Fruit fly (Drosophila melanogaster): ENCODE results near the gene loh.
A peak's percentile ranks its signal among the peaks of the same experiment; 100 is the strongest.

loh gene

dm6 chr2L:10413251-10414127, 28.8 kb upstream of the loh start, which contains the start of the genes CG5355 and Klp31E:
Gene CG5355, minus strand, starts transcription at chr2L:10413463.
Gene Klp31E, plus strand, starts transcription at chr2L:10414017.
- peak; percentile 41 for TF ChIP-seq ey (GFP tag; optimal IDR thresholded peaks at IDR 0.05)
- no peak for TF ChIP-seq lola (GFP tag; optimal IDR thresholded peaks at IDR 0.05)
- TF ChIP-seq CG32264 (GFP tag; optimal IDR thresholded peaks at IDR 0.05), result peak; percentile 28
- no peak for TF ChIP-seq GATAd (GFP tag; optimal IDR thresholded peaks at IDR 0.05)
- TF ChIP-seq psq (GFP tag; optimal IDR thresholded peaks at IDR 0.05), result peak; percentile 63
- peak; percentile 61 for TF ChIP-seq Sp1 (GFP tag; optimal IDR thresholded peaks at IDR 0.05)
- peak; percentile 53 for TF ChIP-seq woc (GFP tag; optimal IDR thresholded peaks at IDR 0.05)
- TF ChIP-seq tai (GFP tag; optimal IDR thresholded peaks at IDR 0.05), result peak; percentile 5
- TF ChIP-seq brk (GFP tag; optimal IDR thresholded peaks at IDR 0.05), result no peak
- TF ChIP-seq dsf (GFP tag; optimal IDR thresholded peaks at IDR 0.05; ENCODE audit: borderline replicate concordance), result no peak
- TF ChIP-seq Hnf4 (GFP tag; optimal IDR thresholded peaks at IDR 0.05), result peak; percentile 21
- TF ChIP-seq OdsH (GFP tag; optimal IDR thresholded peaks at IDR 0.05), result peak; percentile 5
- no peak for TF ChIP-seq CrebA (GFP tag; optimal IDR thresholded peaks at IDR 0.05; ENCODE audit: borderline replicate concordance)
- TF ChIP-seq Hr83 (GFP tag; optimal IDR thresholded peaks at IDR 0.05; ENCODE audit: poor library complexity, severe bottlenecking), result peak; percentile 49
- peak; percentile 75 for TF ChIP-seq HLH106 (tag; optimal IDR thresholded peaks at IDR 0.05)
- TF ChIP-seq Dfd (GFP tag; optimal IDR thresholded peaks at IDR 0.05), result no peak
- peak; percentile 44 for TF ChIP-seq CG9705 (GFP tag; optimal IDR thresholded peaks at IDR 0.05)
- TF ChIP-seq rgr (GFP tag; optimal IDR thresholded peaks at IDR 0.05), result no peak
- no peak for TF ChIP-seq Myc (optimal IDR thresholded peaks at IDR 0.05)

DNA sequence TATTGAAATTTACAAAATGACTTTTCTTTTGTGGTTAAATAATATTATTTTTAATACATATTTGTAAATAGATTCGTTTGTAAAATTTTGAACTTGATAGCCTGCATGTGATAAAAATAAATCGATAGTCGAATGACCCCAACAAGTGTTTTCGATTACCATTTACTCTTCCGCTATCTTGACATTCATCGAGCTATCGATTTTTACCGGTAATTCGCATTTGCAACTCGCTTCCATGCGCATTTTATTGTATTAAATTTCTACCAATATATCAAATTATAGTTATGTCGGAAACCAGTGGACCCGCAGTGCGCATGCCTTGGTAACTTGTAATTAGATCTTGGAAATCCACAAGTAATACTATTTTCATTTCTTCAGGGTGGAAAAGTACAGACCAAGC, 23.4 kb upstream of the loh start, which contains the start of gene RfC3:
RfC3 (plus strand) TSS at position 210 of the 400 bp plus-strand sequence.
- TF ChIP-seq CrebA (GFP tag; optimal IDR thresholded peaks at IDR 0.05; ENCODE audit: borderline replicate concordance), result no peak
- TF ChIP-seq foxo (GFP tag; optimal IDR thresholded peaks at IDR 0.05), result no peak
- TF ChIP-seq usp (GFP tag; optimal IDR thresholded peaks at IDR 0.05), result no peak
- no peak for TF ChIP-seq Hr78 (GFP tag; optimal IDR thresholded peaks at IDR 0.05)
- TF ChIP-seq Abd-B (GFP tag; optimal IDR thresholded peaks at IDR 0.05), result no peak
- TF ChIP-seq CG32264 (GFP tag; optimal IDR thresholded peaks at IDR 0.05), result no peak
- no peak for TF ChIP-seq N (GFP tag; optimal IDR thresholded peaks at IDR 0.05)
- TF ChIP-seq h (GFP tag; optimal IDR thresholded peaks at IDR 0.05), result no peak
- no peak for TF ChIP-seq ey (GFP tag; optimal IDR thresholded peaks at IDR 0.05)
- no peak for TF ChIP-seq sv (GFP tag; optimal IDR thresholded peaks at IDR 0.05)
- no peak for TF ChIP-seq Hr83 (GFP tag; optimal IDR thresholded peaks at IDR 0.05; ENCODE audit: poor library complexity, severe bottlenecking)
- TF ChIP-seq Mio (GFP tag; optimal IDR thresholded peaks at IDR 0.05), result no peak
- no peak for TF ChIP-seq jim (GFP tag; optimal IDR thresholded peaks at IDR 0.05)
- no peak for TF ChIP-seq dmrt93B (GFP tag; optimal IDR thresholded peaks at IDR 0.05)
- TF ChIP-seq OdsH (GFP tag; optimal IDR thresholded peaks at IDR 0.05), result no peak

DNA sequence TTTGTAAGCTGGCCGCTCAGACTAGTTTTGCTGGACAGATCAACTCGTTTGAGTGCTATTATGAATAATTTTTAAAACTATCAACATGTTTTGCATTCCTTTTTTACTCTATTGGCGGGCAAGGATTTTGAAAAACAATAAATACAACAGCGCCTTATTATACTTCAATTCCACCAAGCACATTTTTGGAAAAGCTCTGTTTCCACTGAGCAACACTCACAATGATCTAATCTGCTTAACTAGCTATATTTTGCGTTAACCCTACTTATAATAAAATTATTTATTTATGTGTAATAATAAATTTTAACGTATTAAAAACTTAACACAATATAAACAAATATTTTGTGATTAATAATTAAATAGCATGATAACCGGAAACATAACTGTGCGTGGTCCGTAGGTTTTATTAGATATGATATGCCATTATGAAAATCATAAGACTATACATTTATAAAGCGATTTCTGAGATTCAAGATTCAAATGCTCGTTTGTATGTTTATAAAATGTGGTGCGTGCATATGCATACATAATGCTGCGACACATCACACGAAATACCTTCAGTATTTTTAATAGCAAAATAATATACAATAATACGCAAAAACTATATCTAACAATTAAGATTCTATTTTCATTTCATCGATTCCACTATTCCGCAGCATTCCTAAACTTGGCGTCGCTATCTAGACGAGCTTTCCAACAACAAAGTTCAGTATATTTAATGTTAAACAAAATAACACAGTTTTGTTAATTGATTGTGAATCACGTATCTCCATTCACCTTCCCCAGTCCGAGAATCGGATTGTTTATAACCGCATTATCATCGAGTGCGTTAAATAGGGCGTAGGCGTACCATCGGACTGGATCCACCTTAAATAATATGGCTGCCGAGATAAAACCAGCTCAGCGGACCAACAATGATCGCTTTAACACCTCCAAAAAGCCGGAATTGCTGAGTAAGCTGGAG, 19.4 kb upstream of the loh start, which contains the start of the genes pie and Wdfy2:
pie (minus strand) TSS at position 138 of the 964 bp plus-strand sequence.
Wdfy2 (plus strand) TSS at position 649 of the 964 bp plus-strand sequence.
- no peak for TF ChIP-seq HLH106 (tag; optimal IDR thresholded peaks at IDR 0.05)
- TF ChIP-seq psq (GFP tag; optimal IDR thresholded peaks at IDR 0.05), result no peak
- no peak for TF ChIP-seq OdsH (GFP tag; optimal IDR thresholded peaks at IDR 0.05)
- no peak for TF ChIP-seq CG9705 (GFP tag; optimal IDR thresholded peaks at IDR 0.05)
- no peak for TF ChIP-seq CG32264 (GFP tag; optimal IDR thresholded peaks at IDR 0.05)
- peak; percentile 99 for TF ChIP-seq N (GFP tag; optimal IDR thresholded peaks at IDR 0.05)
- no peak for TF ChIP-seq sv (GFP tag; optimal IDR thresholded peaks at IDR 0.05)
- no peak for TF ChIP-seq Jra (GFP tag; optimal IDR thresholded peaks at IDR 0.05)
- TF ChIP-seq ey (GFP tag; optimal IDR thresholded peaks at IDR 0.05), result no peak
- TF ChIP-seq Rel (GFP tag; optimal IDR thresholded peaks at IDR 0.05), result no peak
- TF ChIP-seq Rel (tag; optimal IDR thresholded peaks at IDR 0.05), result peak; percentile 95
- TF ChIP-seq rgr (GFP tag; optimal IDR thresholded peaks at IDR 0.05), result no peak
- TF ChIP-seq jim (GFP tag; optimal IDR thresholded peaks at IDR 0.05), result no peak
- TF ChIP-seq foxo (GFP tag; optimal IDR thresholded peaks at IDR 0.05), result no peak
- no peak for TF ChIP-seq CrebA (GFP tag; optimal IDR thresholded peaks at IDR 0.05; ENCODE audit: borderline replicate concordance)
- no peak for TF ChIP-seq Dfd (GFP tag; optimal IDR thresholded peaks at IDR 0.05)
- TF ChIP-seq h (GFP tag; optimal IDR thresholded peaks at IDR 0.05), result no peak
- TF ChIP-seq Myc (optimal IDR thresholded peaks at IDR 0.05), result no peak
- peak; percentile 79 for TF ChIP-seq lola (GFP tag; optimal IDR thresholded peaks at IDR 0.05)
- TF ChIP-seq Dif (GFP tag; optimal IDR thresholded peaks at IDR 0.05; ENCODE audit: partially characterized antibody), result no peak
- TF ChIP-seq Hr83 (GFP tag; optimal IDR thresholded peaks at IDR 0.05; ENCODE audit: poor library complexity, severe bottlenecking), result no peak
- TF ChIP-seq Hr78 (GFP tag; optimal IDR thresholded peaks at IDR 0.05), result peak; percentile 83
- TF ChIP-seq GATAd (GFP tag; optimal IDR thresholded peaks at IDR 0.05), result no peak
- TF ChIP-seq dsf (GFP tag; optimal IDR thresholded peaks at IDR 0.05; ENCODE audit: borderline replicate concordance), result no peak
- no peak for TF ChIP-seq br (GFP tag; optimal IDR thresholded peaks at IDR 0.05)
- no peak for TF ChIP-seq Sp1 (GFP tag; optimal IDR thresholded peaks at IDR 0.05)
- TF ChIP-seq Abd-B (GFP tag; optimal IDR thresholded peaks at IDR 0.05), result no peak
- no peak for TF ChIP-seq sage (GFP tag; optimal IDR thresholded peaks at IDR 0.05)
- no peak for TF ChIP-seq Mio (GFP tag; optimal IDR thresholded peaks at IDR 0.05)
- no peak for TF ChIP-seq dmrt93B (GFP tag; optimal IDR thresholded peaks at IDR 0.05)
- TF ChIP-seq brk (GFP tag; optimal IDR thresholded peaks at IDR 0.05), result no peak
- no peak for TF ChIP-seq tai (GFP tag; optimal IDR thresholded peaks at IDR 0.05)
- TF ChIP-seq dl (GFP tag; optimal IDR thresholded peaks at IDR 0.05; ENCODE audit: insufficient read depth in 1 of 2, partially characterized antibody in 2 of 2), result no peak
- no peak for TF ChIP-seq fru (GFP tag; optimal IDR thresholded peaks at IDR 0.05)
